Fruit fly (Drosophila melanogaster): ENCODE measurements around the gene aly.

Gene aly

dm6 chr3L:3071675-3072583 lies 45.6 kb upstream of the aly start (continued):
- peak; percentile 23 for TF ChIP-seq lilli (GFP tag; optimal IDR thresholded peaks at IDR 0.05)
- no peak for TF ChIP-seq CG17802 (tag; optimal IDR thresholded peaks at IDR 0.05)
- no peak for TF ChIP-seq Hey (tag; optimal IDR thresholded peaks at IDR 0.05)
- TF ChIP-seq caup (GFP tag; optimal IDR thresholded peaks at IDR 0.05; ENCODE audit: severe bottlenecking), result peak; percentile 10
- TF ChIP-seq CoRest (tag; optimal IDR thresholded peaks at IDR 0.05), result peak; percentile 26
- TF ChIP-seq schlank (tag; optimal IDR thresholded peaks at IDR 0.05), result no peak
- TF ChIP-seq chinmo (GFP tag; IDR thresholded peaks at IDR 0.05; ENCODE audit: partially characterized antibody), result 0 out of 4 replicates have a peak, but pooled peaks have one; percentile 46
- TF ChIP-seq CG16863 (GFP tag; optimal IDR thresholded peaks at IDR 0.05), result no peak
- TF ChIP-seq CG6813 (GFP tag; optimal IDR thresholded peaks at IDR 0.05), result peak; percentile 8
- TF ChIP-seq CG3726 (GFP tag; IDR thresholded peaks at IDR 0.05), result no peak
- no peak for TF ChIP-seq ap (GFP tag; IDR thresholded peaks at IDR 0.05)
- TF ChIP-seq CG30403 (GFP tag; optimal IDR thresholded peaks at IDR 0.05), result no peak
- peak; percentile 25 for TF ChIP-seq CG12391 (tag; optimal IDR thresholded peaks at IDR 0.05)
- TF ChIP-seq wor (GFP tag; IDR thresholded peaks at IDR 0.05), result no peak
- TF ChIP-seq cwo (GFP tag; optimal IDR thresholded peaks at IDR 0.05), result peak; percentile 16
- TF ChIP-seq CG18599 (GFP tag; optimal IDR thresholded peaks at IDR 0.05), result peak; percentile 66
- no peak for TF ChIP-seq Drgx (GFP tag; IDR thresholded peaks at IDR 0.05)
- TF ChIP-seq CG15011 (GFP tag; optimal IDR thresholded peaks at IDR 0.05), result no peak
- TF ChIP-seq CG10209 (GFP tag; optimal IDR thresholded peaks at IDR 0.05), result peak; percentile 25
- TF ChIP-seq CG18262 (tag; optimal IDR thresholded peaks at IDR 0.05), result peak; percentile 4
- peak; percentile 61 for TF ChIP-seq pros (GFP tag; optimal IDR thresholded peaks at IDR 0.05)
- TF ChIP-seq ash1 (GFP tag; optimal IDR thresholded peaks at IDR 0.05), result no peak
- no peak for TF ChIP-seq CG8089 (GFP tag; optimal IDR thresholded peaks at IDR 0.05)
- TF ChIP-seq CG7556 (GFP tag; optimal IDR thresholded peaks at IDR 0.05), result peak; percentile 50
- no peak for TF ChIP-seq gce (GFP tag; IDR thresholded peaks at IDR 0.05)
- no peak for TF ChIP-seq CG15269 (tag; optimal IDR thresholded peaks at IDR 0.05)
- peak; percentile 32 for TF ChIP-seq kah (GFP tag; optimal IDR thresholded peaks at IDR 0.05)
- peak; percentile 90 for TF ChIP-seq Kr (GFP tag; optimal IDR thresholded peaks at IDR 0.05)
- peak; percentile 41 for TF ChIP-seq sug (tag; optimal IDR thresholded peaks at IDR 0.05)
- no peak for TF ChIP-seq luna (GFP tag; optimal IDR thresholded peaks at IDR 0.05)
- no peak for TF ChIP-seq CG14667 (GFP tag; IDR thresholded peaks at IDR 0.05)
- peak; percentile 16 for TF ChIP-seq CG15514 (GFP tag; optimal IDR thresholded peaks at IDR 0.05)
- TF ChIP-seq oc (tag; optimal IDR thresholded peaks at IDR 0.05), result no peak
- TF ChIP-seq sob (GFP tag; IDR thresholded peaks at IDR 0.05), result no peak
- TF ChIP-seq Deaf1 (tag; optimal IDR thresholded peaks at IDR 0.05), result peak; percentile 30
- TF ChIP-seq scrt (GFP tag; optimal IDR thresholded peaks at IDR 0.05), result peak; percentile 43
- TF ChIP-seq CG6791 (GFP tag; IDR thresholded peaks at IDR 0.05; ENCODE audit: partially characterized antibody), result no peak
- peak; percentile 17 for TF ChIP-seq CG2712 (tag; optimal IDR thresholded peaks at IDR 0.05)
- 0 out of 2 replicates have a peak, but pooled peaks have one; percentile 14 for TF ChIP-seq CG11696 (GFP tag; IDR thresholded peaks at IDR 0.05)
- TF ChIP-seq CG10321 (GFP tag; IDR thresholded peaks at IDR 0.05), result no peak
- no peak for TF ChIP-seq Mad (GFP tag; optimal IDR thresholded peaks at IDR 0.05)
- no peak for TF ChIP-seq tgo (GFP tag; IDR thresholded peaks at IDR 0.05)
- peak; percentile 15 for TF ChIP-seq CG10543 (GFP tag; optimal IDR thresholded peaks at IDR 0.05)
- peak; percentile 41 for TF ChIP-seq zf30C (GFP tag; optimal IDR thresholded peaks at IDR 0.05)
- peak; percentile 19 for TF ChIP-seq nom (GFP tag; optimal IDR thresholded peaks at IDR 0.05)
- peak; percentile 22 for TF ChIP-seq CG9727 (GFP tag; optimal IDR thresholded peaks at IDR 0.05)
- peak; percentile 77 for TF ChIP-seq cg (GFP tag; optimal IDR thresholded peaks at IDR 0.05)

Data from whole organism, embryonic.